Fruit fly (Drosophila melanogaster) whole organism, embryonic: ENCODE data around the gene CG10694.
A peak's percentile ranks its signal among the peaks of the same experiment; 100 is the strongest.

ENCODE experiments used
- Ada2b ChIP-seq: fragments of 200-800 bp; sonication (Bioruptor generic); IDR thresholded peaks from 2 replicates; pipeline ENCODE4 v1.3.6; 2022; ENCODE audit warnings: missing biosample characterization, missing genetic modification characterization
- Antp ChIP-seq: fragments of 200-800 bp; sonication (Bioruptor generic); optimal IDR thresholded peaks from 3 replicates; lab custom pipeline; 2016; ENCODE audit warnings: missing biosample characterization, missing genetic modification characterization
- Asciz ChIP-seq: fragments of 200-800 bp; sonication (Bioruptor generic); optimal IDR thresholded peaks from 2 replicates; lab custom pipeline; 2017; ENCODE audit warnings: missing biosample characterization, mild to moderate bottlenecking, missing genetic modification characterization, missing genetic modification reagents
- CG10267 ChIP-seq: fragments of 200-800 bp; sonication (Bioruptor generic); optimal IDR thresholded peaks from 2 replicates; lab custom pipeline; 2018; ENCODE audit warnings: missing biosample characterization, mild to moderate bottlenecking, missing genetic modification characterization, moderate library complexity
- CG10959 ChIP-seq: fragments of 200-800 bp; sonication (Bioruptor generic); IDR thresholded peaks from 2 replicates; pipeline ENCODE4 v1.3.6; 2022; ENCODE audit warnings: missing biosample characterization, missing genetic modification characterization
- CG11696 ChIP-seq: fragments of 200-800 bp; sonication (Bioruptor generic); IDR thresholded peaks from 2 replicates; pipeline ENCODE4 v1.3.6; 2022; ENCODE audit warnings: missing biosample characterization, missing genetic modification characterization
- CG12299 ChIP-seq: fragments of 200-800 bp; sonication (Bioruptor generic); optimal IDR thresholded peaks from 2 replicates; lab custom pipeline; 2018; ENCODE audit warnings: missing biosample characterization, mild to moderate bottlenecking, missing genetic modification characterization
- CG12769 ChIP-seq: fragments of 200-800 bp; sonication (Bioruptor generic); optimal IDR thresholded peaks from 2 replicates; lab custom pipeline; 2019; ENCODE audit warnings: missing biosample characterization, mild to moderate bottlenecking, missing genetic modification characterization, moderate library complexity
- CG13123 ChIP-seq: fragments of 200-800 bp; sonication (Bioruptor generic); optimal IDR thresholded peaks from 2 replicates; lab custom pipeline; 2016; ENCODE audit warnings: missing biosample characterization, missing genetic modification characterization
- CG14710 ChIP-seq: fragments of 200-800 bp; sonication (Bioruptor generic); optimal IDR thresholded peaks from 3 replicates; lab custom pipeline; 2019; ENCODE audit warnings: missing biosample characterization, mild to moderate bottlenecking, missing genetic modification characterization, moderate library complexity
- CG15479 ChIP-seq: fragments of 200-800 bp; sonication (Bioruptor generic); optimal IDR thresholded peaks from 3 replicates; lab custom pipeline; 2019; ENCODE audit warnings: missing biosample characterization, mild to moderate bottlenecking, missing genetic modification characterization, moderate library complexity
- CG18476 ChIP-seq: fragments of 200-800 bp; sonication (Bioruptor generic); optimal IDR thresholded peaks from 2 replicates; lab custom pipeline; 2016; ENCODE audit warnings: missing biosample characterization, mild to moderate bottlenecking, missing genetic modification characterization
- CG2116 ChIP-seq: fragments of 200-800 bp; sonication (Bioruptor generic); optimal IDR thresholded peaks from 3 replicates; lab custom pipeline; 2018; ENCODE audit warnings: missing biosample characterization, mild to moderate bottlenecking, missing genetic modification characterization
- CG2129 ChIP-seq: fragments of 200-800 bp; sonication (Bioruptor generic); IDR thresholded peaks from 2 replicates; pipeline ENCODE4 v1.3.6; 2022; ENCODE audit warnings: missing biosample characterization, missing genetic modification characterization; ENCODE audit not compliant: partially characterized antibody
- CG31441 ChIP-seq: fragments of 200-800 bp; sonication (Bioruptor generic); IDR thresholded peaks from 2 replicates; pipeline ENCODE4 v1.3.6; 2022; ENCODE audit warnings: missing biosample characterization, missing genetic modification characterization
- CG6765 ChIP-seq: fragments of 200-800 bp; sonication (Bioruptor generic); optimal IDR thresholded peaks from 3 replicates; lab custom pipeline; 2017; ENCODE audit warnings: missing biosample characterization, mild to moderate bottlenecking, missing genetic modification characterization
- CG6813 ChIP-seq: fragments of 200-800 bp; sonication (Bioruptor generic); optimal IDR thresholded peaks from 2 replicates; lab custom pipeline; 2017; ENCODE audit warnings: missing biosample characterization, missing genetic modification characterization, mild to moderate bottlenecking, moderate library complexity, missing genetic modification reagents
- CG7963 ChIP-seq: fragments of 200-800 bp; sonication (Bioruptor generic); IDR thresholded peaks from 3 replicates; pipeline ENCODE4 v1.3.6; 2022; ENCODE audit warnings: missing biosample characterization, missing genetic modification characterization; ENCODE audit not compliant: partially characterized antibody
- CG8388 ChIP-seq: fragments of 200-800 bp; sonication (Bioruptor generic); optimal IDR thresholded peaks from 2 replicates; lab custom pipeline; 2019; ENCODE audit warnings: missing biosample characterization, mild to moderate bottlenecking, missing genetic modification characterization, moderate library complexity
- CG9727 ChIP-seq: fragments of 200-800 bp; sonication (Bioruptor generic); optimal IDR thresholded peaks from 3 replicates; lab custom pipeline; 2017; ENCODE audit warnings: missing biosample characterization, mild to moderate bottlenecking, missing genetic modification characterization
- Dek ChIP-seq: fragments of 200-800 bp; sonication (Bioruptor generic); optimal IDR thresholded peaks from 3 replicates; lab custom pipeline; 2019; ENCODE audit warnings: missing biosample characterization, mild to moderate bottlenecking, missing genetic modification characterization, moderate library complexity
- Dip2 ChIP-seq: fragments of 200-800 bp; sonication (Bioruptor generic); IDR thresholded peaks from 2 replicates; pipeline ENCODE4 v1.3.6; 2022; ENCODE audit warnings: missing biosample characterization, missing genetic modification characterization
- Doc2 ChIP-seq: fragments of 200-800 bp; sonication (Bioruptor generic); IDR thresholded peaks from 2 replicates; pipeline ENCODE4 v1.3.6; 2022; ENCODE audit warnings: missing biosample characterization, missing genetic modification characterization
- Ets97D ChIP-seq: fragments of 200-800 bp; sonication (Bioruptor generic); optimal IDR thresholded peaks from 3 replicates; lab custom pipeline; 2016; ENCODE audit warnings: missing biosample characterization, missing genetic modification characterization
- Hr3 ChIP-seq: fragments of 200-800 bp; sonication (Bioruptor generic); optimal IDR thresholded peaks from 3 replicates; lab custom pipeline; 2016; ENCODE audit warnings: missing biosample characterization, missing genetic modification characterization
- Hsf ChIP-seq: fragments of 200-800 bp; sonication (Bioruptor generic); optimal IDR thresholded peaks from 3 replicates; lab custom pipeline; 2016; ENCODE audit warnings: missing biosample characterization, missing genetic modification characterization
- MESR4 ChIP-seq: fragments of 200-800 bp; sonication (Bioruptor generic); optimal IDR thresholded peaks from 2 replicates; lab custom pipeline; 2018; ENCODE audit warnings: missing biosample characterization, mild to moderate bottlenecking, missing genetic modification characterization, moderate library complexity
- Poxn ChIP-seq: fragments of 200-800 bp; sonication (Bioruptor generic); IDR thresholded peaks from 2 replicates; pipeline ENCODE4 v1.3.6; 2022; ENCODE audit warnings: missing biosample characterization, missing genetic modification characterization
- Sox100B ChIP-seq: fragments of 200-800 bp; sonication (Bioruptor generic); optimal IDR thresholded peaks from 3 replicates; lab custom pipeline; 2018; ENCODE audit warnings: missing biosample characterization, mild to moderate bottlenecking, missing genetic modification characterization
- Sry-β ChIP-seq: fragments of 200-800 bp; sonication (Bioruptor generic); optimal IDR thresholded peaks from 2 replicates; lab custom pipeline; 2018; ENCODE audit warnings: missing biosample characterization, mild to moderate bottlenecking, missing genetic modification characterization, moderate library complexity
- ato ChIP-seq: fragments of 200-800 bp; sonication (Bioruptor generic); IDR thresholded peaks from 2 replicates; pipeline ENCODE4 v1.3.6; 2022; ENCODE audit warnings: missing biosample characterization, missing genetic modification characterization; ENCODE audit not compliant: partially characterized antibody
- chinmo ChIP-seq: fragments of 200-800 bp; sonication (Bioruptor generic); IDR thresholded peaks from 4 replicates; pipeline ENCODE4 v1.3.6; 2022; ENCODE audit warnings: missing biosample characterization, missing genetic modification characterization; ENCODE audit not compliant: partially characterized antibody
- ci ChIP-seq: fragments of 200-800 bp; sonication (Bioruptor generic); IDR thresholded peaks from 3 replicates; pipeline ENCODE4 v1.3.6; 2022; ENCODE audit warnings: missing biosample characterization, missing genetic modification characterization
- dmrt11E ChIP-seq: fragments of 200-800 bp; sonication (Bioruptor generic); optimal IDR thresholded peaks from 3 replicates; lab custom pipeline; 2018; ENCODE audit warnings: missing biosample characterization, mild to moderate bottlenecking, missing genetic modification characterization, moderate library complexity
- emc ChIP-seq: fragments of 200-800 bp; sonication (Bioruptor generic); optimal IDR thresholded peaks from 2 replicates; lab custom pipeline; 2016; ENCODE audit warnings: missing biosample characterization, missing genetic modification characterization
- fd3F ChIP-seq: fragments of 200-800 bp; sonication (Bioruptor generic); optimal IDR thresholded peaks from 2 replicates; lab custom pipeline; 2018; ENCODE audit warnings: missing biosample characterization, mild to moderate bottlenecking, missing genetic modification characterization, moderate library complexity
- gfzf ChIP-seq: fragments of 200-800 bp; sonication (Bioruptor generic); optimal IDR thresholded peaks from 2 replicates; lab custom pipeline; 2016; ENCODE audit warnings: missing biosample characterization, mild to moderate bottlenecking, missing genetic modification characterization, moderate library complexity
- grn ChIP-seq: fragments of 200-800 bp; sonication (Bioruptor generic); optimal IDR thresholded peaks from 3 replicates; lab custom pipeline; 2017; ENCODE audit warnings: missing biosample characterization, missing genetic modification characterization
- gsb-n ChIP-seq: fragments of 200-800 bp; sonication (Bioruptor generic); optimal IDR thresholded peaks from 3 replicates; lab custom pipeline; 2018; ENCODE audit warnings: missing biosample characterization, mild to moderate bottlenecking, missing genetic modification characterization
- jumu ChIP-seq: fragments of 200-800 bp; sonication (Bioruptor generic); optimal IDR thresholded peaks from 3 replicates; lab custom pipeline; 2016; ENCODE audit warnings: missing biosample characterization, missing genetic modification characterization
- lilli ChIP-seq: fragments of 200-800 bp; sonication (Bioruptor generic); optimal IDR thresholded peaks from 3 replicates; lab custom pipeline; 2016; ENCODE audit warnings: missing biosample characterization, missing genetic modification characterization
- maf-S ChIP-seq: fragments of 200-800 bp; sonication (Bioruptor generic); optimal IDR thresholded peaks from 2 replicates; lab custom pipeline; 2016; ENCODE audit warnings: missing biosample characterization, missing genetic modification characterization
- phol ChIP-seq: fragments of 200-800 bp; sonication (Bioruptor generic); optimal IDR thresholded peaks from 3 replicates; lab custom pipeline; 2018; ENCODE audit warnings: missing biosample characterization, mild to moderate bottlenecking, missing genetic modification characterization, moderate library complexity
- rib ChIP-seq: fragments of 200-800 bp; sonication (Bioruptor generic); IDR thresholded peaks from 2 replicates; pipeline ENCODE4 v1.3.6; 2022; ENCODE audit warnings: missing biosample characterization, missing genetic modification characterization
- stwl ChIP-seq: fragments of 200-800 bp; sonication (Bioruptor generic); optimal IDR thresholded peaks from 3 replicates; lab custom pipeline; 2018; ENCODE audit warnings: missing biosample characterization, mild to moderate bottlenecking, missing genetic modification characterization, moderate library complexity
- tap ChIP-seq: fragments of 200-800 bp; optimal IDR thresholded peaks from 3 replicates; lab custom pipeline; 2019; ENCODE audit warnings: missing biosample characterization, mild to moderate bottlenecking, missing genetic modification characterization, moderate library complexity
- twi ChIP-seq: fragments of 200-800 bp; optimal IDR thresholded peaks from 2 replicates; lab custom pipeline; 2019; ENCODE audit warnings: missing biosample characterization, mild to moderate bottlenecking, missing genetic modification characterization, moderate library complexity
- unpg ChIP-seq: fragments of 200-800 bp; sonication (Bioruptor generic); optimal IDR thresholded peaks from 3 replicates; lab custom pipeline; 2018; ENCODE audit warnings: missing biosample characterization, mild to moderate bottlenecking, missing genetic modification characterization, moderate library complexity
- z ChIP-seq: fragments of 200-800 bp; sonication (Bioruptor generic); IDR thresholded peaks from 3 replicates; pipeline ENCODE4 v1.3.6; 2022; ENCODE audit warnings: missing biosample characterization, missing genetic modification characterization

Gene CG10694

DNA sequence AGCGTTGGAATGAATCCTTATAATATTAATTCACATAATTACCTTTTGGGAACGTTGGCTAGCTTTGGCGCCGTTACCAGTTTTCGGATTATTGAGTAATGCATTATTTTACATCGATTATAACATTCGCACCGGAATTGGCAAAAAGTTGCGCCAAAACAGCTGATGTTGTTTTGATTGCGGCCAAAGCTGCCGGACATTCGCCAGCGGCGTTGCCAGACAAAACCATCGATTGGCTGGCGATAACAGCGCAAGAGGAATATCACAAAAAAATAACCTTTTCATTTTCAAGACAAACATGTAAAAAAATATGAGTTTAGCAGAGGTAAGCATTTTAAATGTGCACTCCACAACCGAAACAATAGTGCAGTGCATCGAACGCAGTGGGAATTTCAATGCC is 22.9 kb downstream of the CG10694 start, which contains the start of the genes GatB and Tsc1 (continued):
- peak; percentile 65 for TF ChIP-seq stwl
- TF ChIP-seq gfzf (GFP tag; lab: Kevin White, UChicago): peak; percentile 5
- 0 out of 4 replicates have a peak, but pooled peaks have one; percentile 18 for TF ChIP-seq chinmo (GFP tag; lab: Robert Waterston, UW)
- TF ChIP-seq emc (GFP tag; lab: Kevin White, UChicago): no peak
- TF ChIP-seq phol (tag; lab: Kevin White, UChicago): peak; percentile 3
- TF ChIP-seq CG14710 (tag; lab: Kevin White, UChicago): peak; percentile 14

- TF ChIP-seq ci (GFP tag; lab: Robert Waterston, UW) (no peak; the same call in 2 of the 3 replicates), fd3F (GFP tag; lab: Kevin White, UChicago) (no peak), CG18476 (GFP tag; lab: Kevin White, UChicago) (no peak), Ets97D (peak; percentile 77), z (no peak), dmrt11E (tag; lab: Kevin White, UChicago) (no peak), Sry-β (GFP tag; lab: Kevin White, UChicago) (no peak), CG6765 (GFP tag; lab: Kevin White, UChicago) (no peak), CG13123 (GFP tag; lab: Kevin White, UChicago) (no peak), CG10959 (no peak), CG11696 (GFP tag; lab: Robert Waterston, UW) (no peak), Dip2 (GFP tag; lab: Robert Waterston, UW) (no peak), CG7963 (GFP tag; lab: Robert Waterston, UW) (0 out of 3 replicates have a peak, but pooled peaks have one; percentile 4), CG8388 (no peak), Antp (GFP tag; lab: Kevin White, UChicago) (no peak), tap (tag; lab: Kevin White, UChicago) (no peak), Dek (tag; lab: Kevin White, UChicago) (no peak), CG2129 (GFP tag; lab: Robert Waterston, UW) (no peak), maf-S (GFP tag; lab: Kevin White, UChicago) (no peak), grn (no peak), CG12299 (tag; lab: Kevin White, UChicago) (no peak), unpg (GFP tag; lab: Kevin White, UChicago) (no peak), CG12769 (tag; lab: Kevin White, UChicago) (no peak), Asciz (GFP tag; lab: Kevin White, UChicago) (no peak), CG2116 (GFP tag; lab: Kevin White, UChicago) (peak; percentile 36), CG6813 (GFP tag; lab: Kevin White, UChicago) (no peak), CG15479 (GFP tag; lab: Kevin White, UChicago) (no peak), Sox100B (no peak), Ada2b (no peak), ato (GFP tag; lab: Robert Waterston, UW) (no peak), CG10267 (tag; lab: Kevin White, UChicago) (peak; percentile 47), Hr3 (GFP tag; lab: Kevin White, UChicago) (no peak), Doc2 (GFP tag; lab: Robert Waterston, UW) (no peak), lilli (GFP tag; lab: Kevin White, UChicago) (no peak), twi (tag; lab: Kevin White, UChicago) (no peak), jumu (GFP tag; lab: Kevin White, UChicago) (no peak), rib (GFP tag; lab: Robert Waterston, UW) (0 out of 2 replicates have a peak, but pooled peaks have one; percentile 21), MESR4 (GFP tag; lab: Kevin White, UChicago) (peak; percentile 55), gsb-n (tag; lab: Kevin White, UChicago) (no peak), Poxn (GFP tag; lab: Robert Waterston, UW) (no peak), Hsf (peak; percentile 3), CG31441 (no peak), CG9727 (no peak), stwl (peak; percentile 73)
These were observed 27.4 kb downstream of the CG10694 start, which contains the start of gene Sec10 for dm6 chr3R:24134580-24134979. Sec10 (plus strand) TSS chr3R:24134831.
